Fruit fly (Drosophila melanogaster) whole organism, wandering third instar larva: ENCODE measurements around the gene CG14440.

Experiments
- Abd-B ChIP-seq: fragments of >200 bp; optimal IDR thresholded peaks from 2 replicates; lab custom pipeline; 2017; ENCODE audit warnings: missing biosample characterization, missing genetic modification characterization
- CG32264 ChIP-seq: fragments of 200-800 bp; sonication (Bioruptor generic); optimal IDR thresholded peaks from 2 replicates; lab custom pipeline; 2016; ENCODE audit warnings: missing biosample characterization, missing genetic modification characterization
- CG9705 ChIP-seq: fragments of 200-800 bp; sonication (Bioruptor generic); optimal IDR thresholded peaks from 2 replicates; lab custom pipeline; 2018; ENCODE audit warnings: missing biosample characterization, mild to moderate bottlenecking, missing genetic modification characterization
- CrebA ChIP-seq: fragments of 200-800 bp; sonication (Bioruptor generic); optimal IDR thresholded peaks from 2 replicates; lab custom pipeline; 2016; ENCODE audit warnings: missing biosample characterization, mild to moderate bottlenecking, missing genetic modification characterization, borderline replicate concordance
- Dif ChIP-seq: fragments of 200-275, 200-300 bp; sonication (Bioruptor generic); optimal IDR thresholded peaks from 2 replicates; lab custom pipeline; 2018; ENCODE audit warnings: missing biosample characterization, missing genetic modification characterization; ENCODE audit not compliant: partially characterized antibody
- GATAd ChIP-seq: sonication (Bioruptor generic); optimal IDR thresholded peaks from 2 replicates; lab custom pipeline; 2016; ENCODE audit warnings: missing biosample characterization, missing genetic modification characterization
- HLH106 ChIP-seq: fragments of 200-800 bp; optimal IDR thresholded peaks from 3 replicates; lab custom pipeline; 2019; ENCODE audit warnings: missing biosample characterization, mild to moderate bottlenecking, missing genetic modification characterization, moderate library complexity
- Hr83 ChIP-seq: fragments of 200-300 bp; sonication (Bioruptor generic); optimal IDR thresholded peaks from 2 replicates; lab custom pipeline; 2016; ENCODE audit warnings: missing biosample characterization, mild to moderate bottlenecking, missing genetic modification characterization, moderate library complexity; ENCODE audit not compliant: poor library complexity, severe bottlenecking
- Jra ChIP-seq: sonication (Bioruptor generic); optimal IDR thresholded peaks from 2 replicates; lab custom pipeline; 2016; ENCODE audit warnings: missing biosample characterization, missing genetic modification characterization
- Mio ChIP-seq: sonication (Bioruptor generic); optimal IDR thresholded peaks from 2 replicates; lab custom pipeline; 2016; ENCODE audit warnings: missing biosample characterization, missing genetic modification characterization
- Myc ChIP-seq: fragments of >200 bp; optimal IDR thresholded peaks from 2 replicates; lab custom pipeline; 2017
- N ChIP-seq: fragments of >200 bp; optimal IDR thresholded peaks from 2 replicates; lab custom pipeline; 2018; ENCODE audit warnings: missing biosample characterization, missing external identifiers, missing genetic modification characterization
- OdsH ChIP-seq: fragments of 200-800 bp; sonication (Bioruptor generic); optimal IDR thresholded peaks from 2 replicates; lab custom pipeline; 2016; ENCODE audit warnings: missing biosample characterization, mild to moderate bottlenecking, missing genetic modification characterization
- Rel ChIP-seq, 2 experiments: fragments of 200-800 bp; sonication (Bioruptor generic) in 1 of 2; optimal IDR thresholded peaks; 2 replicates in 1 of 2; 3 replicates in 1 of 2; lab custom pipeline; 2016 to 2019; ENCODE audit warnings: mild to moderate bottlenecking in 2 of 2, missing biosample characterization in 2 of 2, missing genetic modification characterization in 2 of 2, moderate library complexity in 1 of 2
- Sp1 ChIP-seq: fragments of 200-800 bp; sonication (Bioruptor generic); optimal IDR thresholded peaks from 3 replicates; lab custom pipeline; 2019; ENCODE audit warnings: missing biosample characterization, mild to moderate bottlenecking, missing genetic modification characterization, moderate library complexity
- Vsx2 ChIP-seq: fragments of 200-300, 225-300 bp; sonication (Bioruptor generic); optimal IDR thresholded peaks from 2 replicates; lab custom pipeline; 2018; ENCODE audit warnings: missing biosample characterization, missing genetic modification characterization; ENCODE audit not compliant: partially characterized antibody
- brk ChIP-seq: fragments of 200-800 bp; sonication (Bioruptor generic); optimal IDR thresholded peaks from 2 replicates; lab custom pipeline; 2016; ENCODE audit warnings: missing biosample characterization, mild to moderate bottlenecking, missing genetic modification characterization
- dl ChIP-seq, 2 experiments: fragments of 175-275, 200-275 bp in 1 of 2; fragments of 200-275 bp in 1 of 2; sonication (Bioruptor generic); optimal IDR thresholded peaks; lab custom pipeline; 2018; ENCODE audit warnings: mild to moderate bottlenecking in 2 of 2, missing biosample characterization in 2 of 2, missing genetic modification characterization in 2 of 2, moderate library complexity in 2 of 2; ENCODE audit not compliant: partially characterized antibody in 2 of 2, insufficient read depth in 1 of 2
- dmrt93B ChIP-seq: fragments of 200-800 bp; sonication (Bioruptor generic); optimal IDR thresholded peaks from 2 replicates; lab custom pipeline; 2018; ENCODE audit warnings: missing biosample characterization, mild to moderate bottlenecking, missing genetic modification characterization
- dsf ChIP-seq: sonication (Bioruptor generic); optimal IDR thresholded peaks from 2 replicates; lab custom pipeline; 2016; ENCODE audit warnings: missing biosample characterization, missing genetic modification characterization, borderline replicate concordance
- ey ChIP-seq: fragments of 200-800 bp; sonication (Bioruptor generic); optimal IDR thresholded peaks from 2 replicates; lab custom pipeline; 2016; ENCODE audit warnings: missing biosample characterization, missing genetic modification characterization
- foxo ChIP-seq, 2 experiments: fragments of 200-800 bp; sonication (Bioruptor generic); optimal IDR thresholded peaks; 2 replicates in 1 of 2; 3 replicates in 1 of 2; lab custom pipeline; 2016 to 2017; ENCODE audit warnings: missing biosample characterization in 2 of 2, missing genetic modification characterization in 2 of 2
- fru ChIP-seq: fragments of 200-800 bp; sonication (Bioruptor generic); optimal IDR thresholded peaks from 3 replicates; lab custom pipeline; 2016; ENCODE audit warnings: missing biosample characterization, mild to moderate bottlenecking, missing genetic modification characterization
- lola ChIP-seq: fragments of >200 bp; optimal IDR thresholded peaks from 2 replicates; lab custom pipeline; 2017; ENCODE audit warnings: missing biosample characterization, missing genetic modification characterization
- psq ChIP-seq: fragments of 200-800 bp; sonication (Bioruptor generic); optimal IDR thresholded peaks from 3 replicates; lab custom pipeline; 2017; ENCODE audit warnings: missing biosample characterization, mild to moderate bottlenecking, missing genetic modification characterization, moderate library complexity
- sv ChIP-seq: fragments of 200-800 bp; sonication (Bioruptor generic); optimal IDR thresholded peaks from 3 replicates; lab custom pipeline; 2016; ENCODE audit warnings: missing biosample characterization, missing genetic modification characterization
- tai ChIP-seq: sonication (Bioruptor generic); optimal IDR thresholded peaks from 2 replicates; lab custom pipeline; 2016; ENCODE audit warnings: missing biosample characterization, missing genetic modification characterization
- usp ChIP-seq: fragments of >200 bp; optimal IDR thresholded peaks from 2 replicates; lab custom pipeline; 2017; ENCODE audit warnings: missing biosample characterization, missing genetic modification characterization
- woc ChIP-seq: sonication (Bioruptor generic); optimal IDR thresholded peaks from 2 replicates; lab custom pipeline; 2016; ENCODE audit warnings: missing biosample characterization, mild to moderate bottlenecking, missing genetic modification characterization

The CG14440 gene

DNA sequence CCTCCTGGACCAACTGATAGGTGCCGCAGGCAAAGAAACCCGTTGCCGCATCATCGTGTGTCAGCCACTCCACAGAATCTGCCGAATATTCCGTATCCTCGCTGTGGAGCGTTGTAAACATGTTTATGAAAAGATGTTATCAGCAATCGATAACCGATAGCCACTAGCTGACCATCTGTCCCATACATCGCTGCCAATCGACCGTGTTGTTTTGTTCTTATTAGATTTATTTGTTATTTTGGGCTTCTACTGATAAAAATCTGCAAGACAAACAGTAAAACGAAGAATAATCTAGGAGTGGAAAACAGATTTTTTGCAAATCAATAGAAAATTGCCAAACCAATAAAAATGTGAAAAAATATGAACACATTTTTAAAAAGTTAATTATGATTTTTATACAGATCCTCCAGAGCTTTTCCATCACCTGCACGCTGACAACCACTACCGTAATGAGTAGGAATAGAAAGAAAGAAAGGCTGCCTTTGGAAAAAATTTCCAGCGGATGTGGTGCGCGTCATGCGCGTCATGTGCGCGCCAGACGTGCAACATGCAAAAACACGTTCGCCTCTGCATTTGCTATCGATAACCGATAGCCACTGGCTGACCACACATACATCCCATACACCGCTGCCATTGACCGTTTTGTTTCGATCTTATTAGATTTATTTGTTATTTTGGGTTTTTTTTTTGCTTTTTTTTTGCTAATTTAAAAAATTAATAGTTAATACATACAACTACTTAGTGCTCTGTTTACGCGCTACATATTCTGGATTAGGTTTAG lies 9.6 kb downstream of the CG14440 start, which contains the start of gene CG3184:
TSS of gene CG3184 (minus strand) at position 155 of the 781 bp plus-strand sequence.
- TF ChIP-seq Myc (lab: Kevin White, UChicago): peak; percentile 44
- no peak for TF ChIP-seq woc (GFP tag; lab: Kevin White, UChicago)

DNA sequence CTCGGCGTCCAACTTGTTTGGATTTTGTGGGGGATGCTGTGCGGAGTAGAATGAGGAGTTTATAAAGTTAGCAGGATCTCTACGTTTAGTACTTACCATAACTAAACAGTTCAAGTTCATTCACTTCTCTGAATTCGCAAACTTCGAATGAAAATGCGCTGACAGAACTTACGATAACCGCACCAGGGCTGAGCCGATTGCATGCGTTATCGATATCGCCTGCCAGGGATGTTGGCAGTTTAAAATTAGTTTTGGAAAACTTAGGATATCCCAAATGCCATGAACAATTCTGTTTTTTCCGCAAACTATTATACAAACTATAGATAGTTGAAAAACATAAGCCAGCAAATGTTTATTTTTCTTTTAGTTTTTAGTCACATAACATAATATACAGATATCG lies 11.1 kb downstream of the CG14440 start, which contains the start of gene CG44303:
TSS of gene CG44303 (minus strand) at position 154 of the 400 bp plus-strand sequence.
- TF ChIP-seq woc (GFP tag; lab: Kevin White, UChicago): no peak
- no peak for TF ChIP-seq lola (GFP tag; lab: Kevin White, UChicago)
- no peak for TF ChIP-seq CrebA (GFP tag; lab: Kevin White, UChicago)
- no peak for TF ChIP-seq Hr83 (GFP tag; lab: Kevin White, UChicago)
- no peak for TF ChIP-seq foxo (GFP tag; optimal IDR thresholded peaks at IDR 0.05; lab: Kevin White, UChicago)
- TF ChIP-seq dl (GFP tag; optimal IDR thresholded peaks at IDR 0.05; lab: Kevin White, UChicago; ENCODE audit: insufficient read depth in 1 of 2, partially characterized antibody in 2 of 2): no peak
- TF ChIP-seq ey (GFP tag; lab: Kevin White, UChicago): no peak
- TF ChIP-seq sv: no peak
- TF ChIP-seq CG32264: no peak
- TF ChIP-seq Myc (lab: Kevin White, UChicago): no peak
- no peak for TF ChIP-seq fru (GFP tag; lab: Kevin White, UChicago)
- no peak for TF ChIP-seq tai
- no peak for TF ChIP-seq Mio (GFP tag; lab: Kevin White, UChicago)
- TF ChIP-seq OdsH (GFP tag; lab: Kevin White, UChicago): no peak
- TF ChIP-seq Abd-B: no peak
- TF ChIP-seq, all 38 proteins: peak for 0

DNA sequence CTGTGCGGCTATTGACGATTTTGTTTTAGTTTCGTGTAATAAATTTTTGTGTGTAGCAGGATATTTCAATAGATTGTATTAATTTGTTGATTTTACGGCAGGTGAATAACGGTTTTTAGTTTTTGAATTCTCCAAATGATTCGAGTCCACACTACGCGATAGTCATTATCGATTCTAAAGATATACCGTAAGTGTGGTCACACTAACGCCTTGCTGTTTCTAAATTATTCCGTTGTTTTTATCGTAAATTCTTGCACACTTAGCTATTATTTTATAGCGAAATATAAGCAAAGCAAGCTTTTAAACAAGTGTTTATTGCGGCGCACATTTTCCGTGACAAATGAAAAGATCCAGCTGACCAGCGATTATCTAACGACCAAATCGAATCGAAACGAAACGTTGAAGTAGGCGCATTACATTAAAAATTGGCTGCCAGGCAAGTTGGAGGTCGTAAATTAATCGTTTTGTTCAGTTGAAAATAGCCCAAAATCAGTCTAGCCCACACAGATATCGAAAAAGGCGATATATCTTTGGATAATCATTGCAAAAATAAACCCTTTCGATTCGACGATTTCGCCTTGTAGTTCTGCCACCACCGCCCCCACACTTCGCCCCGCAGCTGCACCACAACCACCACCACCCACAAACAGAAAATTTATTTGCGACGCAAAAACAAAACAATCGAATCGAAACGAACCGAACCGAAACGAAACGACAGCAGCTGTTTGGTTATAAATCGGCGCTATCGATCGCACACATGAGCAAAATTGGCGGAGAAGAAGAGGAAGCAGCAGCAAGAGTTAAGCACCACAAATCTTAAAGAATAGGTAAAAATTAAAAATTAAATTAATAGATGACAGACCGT lies 14.5 kb downstream of the CG14440 start, which contains the start of gene Pink1:
TSS of gene Pink1 (plus strand) at position 164 of the 865 bp plus-strand sequence.
- TF ChIP-seq Myc (lab: Kevin White, UChicago) (peak; percentile 17), Rel (GFP tag; optimal IDR thresholded peaks at IDR 0.05; lab: Kevin White, UChicago) (no peak), Rel (tag; optimal IDR thresholded peaks at IDR 0.05; lab: Kevin White, UChicago) (peak; percentile 19), CG9705 (GFP tag; lab: Kevin White, UChicago) (no peak), fru (GFP tag; lab: Kevin White, UChicago) (no peak), Sp1 (GFP tag; lab: Kevin White, UChicago) (peak; percentile 4), Mio (GFP tag; lab: Kevin White, UChicago) (no peak), usp (GFP tag; lab: Kevin White, UChicago) (no peak)

DNA sequence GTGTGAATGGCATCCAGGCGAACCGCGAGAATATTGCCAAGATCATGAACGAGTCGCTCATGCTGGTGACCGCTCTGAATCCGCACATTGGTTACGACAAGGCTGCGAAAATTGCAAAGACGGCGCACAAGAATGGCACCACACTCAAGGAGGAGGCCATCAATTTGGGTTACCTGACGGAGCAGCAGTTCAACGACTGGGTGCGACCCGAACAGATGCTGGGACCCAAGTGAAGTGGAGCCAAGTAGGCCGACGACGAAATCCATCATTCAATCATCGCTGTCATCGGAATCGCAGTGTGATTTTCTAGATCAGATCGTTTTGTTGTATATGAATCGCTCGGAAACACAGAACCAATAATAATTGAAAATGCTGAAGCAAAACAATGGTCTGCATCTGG lies 16.9 kb downstream of the CG14440 start, which contains the start of gene Fum2:
TSS of gene Fum2 (plus strand) at position 301 of the 400 bp plus-strand sequence.
- TF ChIP-seq dmrt93B (GFP tag; lab: Kevin White, UChicago) (no peak), Jra (no peak), OdsH (GFP tag; lab: Kevin White, UChicago) (no peak), GATAd (GFP tag; lab: Kevin White, UChicago) (no peak), Rel (GFP tag; optimal IDR thresholded peaks at IDR 0.05; lab: Kevin White, UChicago) (no peak), Rel (tag; optimal IDR thresholded peaks at IDR 0.05; lab: Kevin White, UChicago) (no peak), woc (GFP tag; lab: Kevin White, UChicago) (no peak), N (GFP tag; lab: Kevin White, UChicago) (no peak), CrebA (GFP tag; lab: Kevin White, UChicago) (no peak), dsf (GFP tag; lab: Kevin White, UChicago) (no peak), Dif (GFP tag; lab: Kevin White, UChicago) (no peak), brk (GFP tag; lab: Kevin White, UChicago) (no peak), Myc (lab: Kevin White, UChicago) (no peak), dl (GFP tag; optimal IDR thresholded peaks at IDR 0.05; lab: Kevin White, UChicago; ENCODE audit: insufficient read depth in 1 of 2, partially characterized antibody in 2 of 2) (no peak), HLH106 (tag; lab: Kevin White, UChicago) (no peak), Vsx2 (no peak), psq (GFP tag; lab: Kevin White, UChicago) (no peak), usp (GFP tag; lab: Kevin White, UChicago) (no peak), Sp1 (GFP tag; lab: Kevin White, UChicago) (no peak), CG9705 (GFP tag; lab: Kevin White, UChicago) (no peak), lola (GFP tag; lab: Kevin White, UChicago) (no peak)
